Worm (Caenorhabditis elegans): ENCODE measurements around the gene snt-3.

The snt-3 gene

ce11 chrV:1317869-1318354 is 52.9 kb downstream of the snt-3 start, which contains the start of gene F16B3.3:
F16B3.3 (minus strand) TSS chrV:1317919.
- no peak for TF ChIP-seq W03F9.2 (tag; optimal IDR thresholded peaks at IDR 0.05)
- TF ChIP-seq him-1 (tag; optimal IDR thresholded peaks at IDR 0.05): no peak
- no peak for TF ChIP-seq dao-5 (tag; optimal IDR thresholded peaks at IDR 0.05)

DNA sequence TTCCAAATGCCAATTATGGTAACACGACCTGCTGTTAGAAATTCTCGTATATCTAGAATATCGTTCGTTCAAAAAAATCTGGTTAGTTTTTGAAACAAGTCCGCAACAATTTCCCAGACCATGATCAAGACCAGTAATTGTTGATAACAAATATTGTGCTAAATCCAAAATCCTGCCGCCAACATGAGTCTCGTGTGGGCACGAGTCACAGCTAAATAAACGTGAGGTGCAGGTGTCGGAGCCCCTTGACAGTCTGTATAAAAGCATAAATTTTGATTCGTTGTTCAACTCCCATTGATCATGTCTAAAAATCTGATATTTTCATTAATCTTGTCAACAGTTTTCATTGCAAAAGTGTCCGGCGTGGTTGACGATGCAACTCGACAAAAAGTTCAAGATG is 56.0 kb downstream of the snt-3 start, which contains the start of gene F16B3.2:
Gene F16B3.2 (plus strand): TSS at position 301 of the 400 bp plus-strand sequence.
- TF ChIP-seq W03F9.2 (tag; optimal IDR thresholded peaks at IDR 0.05) (no peak), dao-5 (tag; optimal IDR thresholded peaks at IDR 0.05) (no peak), him-1 (tag; optimal IDR thresholded peaks at IDR 0.05) (no peak)

- TF ChIP-seq W03F9.2 (tag; optimal IDR thresholded peaks at IDR 0.05) (no peak), him-1 (tag; optimal IDR thresholded peaks at IDR 0.05) (no peak), dao-5 (tag; optimal IDR thresholded peaks at IDR 0.05) (no peak)
These were observed 57.5 kb downstream of the snt-3 start for ce11 chrV:1313274-1313673.

Measured in whole organism, L4/young adult.